Worm (Caenorhabditis elegans): ENCODE measurements around the gene C27A7.5.

- no peak for TF ChIP-seq ceh-82 (tag; optimal IDR thresholded peaks at IDR 0.05)
- no peak for TF ChIP-seq ama-1 (optimal IDR thresholded peaks at IDR 0.05)
These were observed 55.3 kb downstream of the C27A7.5 start, which contains the start of gene nhr-136 for ce11 chrV:12106841-12107240.

All from whole organism, L2 larva.